Fruit fly (Drosophila melanogaster): ENCODE data around the gene CG8028.

dm6 chrX:19294030-19294429, 13.9 kb upstream of the CG8028 start:
- TF ChIP-seq CG8478 (optimal IDR thresholded peaks at IDR 0.05): no peak
- TF ChIP-seq CTCF (optimal IDR thresholded peaks at IDR 0.05): no peak

Measured in S2 (cell line).